Worm (Caenorhabditis elegans) whole organism, L1 larva: ENCODE measurements around the gene F55A11.11.

ENCODE experiments used
- C34B4.2 ChIP-seq: sonication (generic microtip); optimal IDR thresholded peaks from 2 replicates; lab custom pipeline; 2017; ENCODE audit warnings: mild to moderate bottlenecking, missing genetic modification characterization, missing compliant biosample characterization
- F16B12.6 ChIP-seq: fragments of 150-350 bp; optimal IDR thresholded peaks from 2 replicates; lab custom pipeline; 2014; ENCODE audit warnings: missing biosample characterization, missing genetic modification characterization
- Y116A8C.19 ChIP-seq: sonication (generic microtip); optimal IDR thresholded peaks from 2 replicates; lab custom pipeline; 2016; ENCODE audit warnings: missing compliant biosample characterization, missing genetic modification characterization, borderline replicate concordance
- aha-1 ChIP-seq: fragments of 150-350 bp; optimal IDR thresholded peaks from 2 replicates; lab custom pipeline; 2014; ENCODE audit warnings: missing biosample characterization, missing genetic modification characterization
- ama-1 ChIP-seq: fragments of 150-350 bp; optimal IDR thresholded peaks from 2 replicates; lab custom pipeline; 2014
- ceh-88 ChIP-seq: fragments of 200-800 bp; sonication (Bioruptor generic); IDR thresholded peaks from 2 replicates; pipeline ENCODE4 v1.3.6; 2022; ENCODE audit warnings: missing genetic modification characterization, missing compliant biosample characterization
- dsc-1 ChIP-seq: sonication (generic microtip); optimal IDR thresholded peaks from 2 replicates; lab custom pipeline; 2016; ENCODE audit warnings: mild to moderate bottlenecking, missing genetic modification characterization, missing compliant biosample characterization
- efl-1 ChIP-seq, 4 experiments: fragments of 150-350 bp; optimal IDR thresholded peaks in 3 of 4; peaks in 1 of 4; 1 replicate in 1 of 4; 2 replicates in 3 of 4; lab custom pipeline; 2014; ENCODE audit warnings: missing biosample characterization in 2 of 4, missing genetic modification characterization in 2 of 4, missing genetic modification reagents in 2 of 4
- ets-5 ChIP-seq: fragments of 200-800 bp; sonication (Bioruptor generic); IDR thresholded peaks from 2 replicates; pipeline ENCODE4 v1.3.6; 2022; ENCODE audit warnings: missing genetic modification characterization, missing compliant biosample characterization
- fkh-4 ChIP-seq: sonication (generic microtip); optimal IDR thresholded peaks from 2 replicates; lab custom pipeline; 2016; ENCODE audit warnings: missing compliant biosample characterization, missing genetic modification characterization, borderline replicate concordance
- hlh-17 ChIP-seq: fragments of 200-800 bp; sonication (Bioruptor generic); optimal IDR thresholded peaks from 2 replicates; lab custom pipeline; 2018; ENCODE audit warnings: missing genetic modification characterization, mild to moderate bottlenecking, missing compliant biosample characterization, moderate library complexity, borderline replicate concordance
- irx-1 ChIP-seq: sonication (generic microtip); optimal IDR thresholded peaks from 2 replicates; lab custom pipeline; 2016; ENCODE audit warnings: missing genetic modification characterization, missing compliant biosample characterization
- lin-14 ChIP-seq: fragments of 200-800 bp; sonication (Bioruptor generic); optimal IDR thresholded peaks from 2 replicates; lab custom pipeline; 2018; ENCODE audit warnings: mild to moderate bottlenecking, missing genetic modification characterization, moderate library complexity, missing compliant biosample characterization
- lin-15B ChIP-seq: fragments of 150-350 bp; sonication (generic microtip); optimal IDR thresholded peaks from 3 replicates; lab custom pipeline; 2014; ENCODE audit warnings: missing biosample characterization, missing genetic modification characterization
- lin-35 ChIP-seq, 2 experiments: fragments of 150-350 bp; optimal IDR thresholded peaks; 2 replicates each; lab custom pipeline; 2014; ENCODE audit warnings: missing biosample characterization in 2 of 2, missing genetic modification characterization in 2 of 2, missing genetic modification reagents in 2 of 2
- lsy-2 ChIP-seq, 2 experiments: fragments of 150-350 bp; optimal IDR thresholded peaks; 2 replicates each; lab custom pipeline; 2014; ENCODE audit warnings: missing biosample characterization in 2 of 2, missing genetic modification characterization in 2 of 2
- mep-1 ChIP-seq: fragments of 150-350 bp; optimal IDR thresholded peaks from 2 replicates; lab custom pipeline; 2014; ENCODE audit warnings: missing biosample characterization, missing genetic modification characterization
- nhr-19 ChIP-seq: fragments of 200-800 bp; sonication (Bioruptor generic); conservative IDR thresholded peaks from 2 replicates; pipeline ENCODE4 v1.3.6; 2022; ENCODE audit warnings: missing genetic modification characterization, missing compliant biosample characterization
- nhr-47 ChIP-seq: sonication (generic microtip); optimal IDR thresholded peaks from 2 replicates; lab custom pipeline; 2016; ENCODE audit warnings: mild to moderate bottlenecking, missing genetic modification characterization, moderate library complexity, missing compliant biosample characterization
- nhr-71 ChIP-seq: sonication (generic microtip); optimal IDR thresholded peaks from 2 replicates; lab custom pipeline; 2016; ENCODE audit warnings: mild to moderate bottlenecking, missing genetic modification characterization, moderate library complexity, missing compliant biosample characterization
- nhr-85 ChIP-seq: sonication (generic microtip); peaks from one replicate; lab custom pipeline; 2016; ENCODE audit warnings: missing genetic modification characterization, inconsistent platforms, missing compliant biosample characterization
- nhr-90 ChIP-seq: sonication (generic microtip); optimal IDR thresholded peaks from 2 replicates; lab custom pipeline; 2016; ENCODE audit warnings: mild to moderate bottlenecking, missing genetic modification characterization, missing compliant biosample characterization; ENCODE audit not compliant: poor library complexity
- pag-3 ChIP-seq: sonication (generic microtip); optimal IDR thresholded peaks from 2 replicates; lab custom pipeline; 2017; ENCODE audit warnings: missing genetic modification characterization, mild to moderate bottlenecking, missing compliant biosample characterization, antibody characterized with exemption, borderline replicate concordance; ENCODE audit not compliant: insufficient read depth
- pax-3 ChIP-seq: fragments of 200-800 bp; sonication (Bioruptor generic); optimal IDR thresholded peaks from 2 replicates; lab custom pipeline; 2018; ENCODE audit warnings: mild to moderate bottlenecking, missing genetic modification characterization, moderate library complexity, missing compliant biosample characterization
- sox-4 ChIP-seq: sonication (generic microtip); optimal IDR thresholded peaks from 2 replicates; lab custom pipeline; 2016; ENCODE audit warnings: missing genetic modification characterization, missing compliant biosample characterization
- unc-86 ChIP-seq: sonication (generic microtip); optimal IDR thresholded peaks from 2 replicates; lab custom pipeline; 2016; ENCODE audit warnings: missing genetic modification characterization, missing compliant biosample characterization
- unc-98 ChIP-seq: fragments of 200-800 bp; sonication (Bioruptor generic); IDR thresholded peaks from 2 replicates; pipeline ENCODE4 v1.3.6; 2022; ENCODE audit warnings: missing genetic modification characterization, missing compliant biosample characterization
- zip-4 ChIP-seq: fragments of 200-800 bp; sonication (Bioruptor generic); optimal IDR thresholded peaks from 2 replicates; lab custom pipeline; 2018; ENCODE audit warnings: mild to moderate bottlenecking, missing genetic modification characterization, moderate library complexity, missing compliant biosample characterization
- ztf-4 ChIP-seq: fragments of 150-350 bp; optimal IDR thresholded peaks from 2 replicates; lab custom pipeline; 2014; ENCODE audit warnings: missing biosample characterization, missing genetic modification characterization

Gene F55A11.11

DNA sequence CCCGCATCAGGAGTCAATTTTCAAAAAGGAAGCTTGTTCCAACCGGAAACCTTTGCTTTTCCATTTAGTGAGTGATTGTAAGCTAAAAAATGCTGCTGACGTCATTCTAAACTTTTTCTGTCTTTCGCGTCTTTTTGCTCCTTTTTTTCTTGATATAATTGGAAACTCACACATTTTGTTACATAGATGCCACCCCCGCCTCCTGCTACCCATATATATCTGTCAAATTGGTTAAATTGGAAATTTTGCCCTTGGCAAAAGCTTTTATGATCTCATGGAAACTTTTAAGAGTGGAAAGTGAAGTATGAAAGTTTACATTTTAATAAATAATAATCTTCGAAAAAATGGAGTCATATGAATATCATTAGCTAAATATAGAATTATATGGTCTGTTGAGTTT, 27.0 kb downstream of the F55A11.11 start:
- TF ChIP-seq efl-1 (optimal IDR thresholded peaks at IDR 0.05; lab: Kevin White, UChicago): no peak
- peak in 1 of 2 experiments; percentile 80 for TF ChIP-seq efl-1 (GFP tag; optimal IDR thresholded peaks at IDR 0.05 in 1 of 2; lab: Kevin White, UChicago)
- peak; percentile 67 for TF ChIP-seq lin-14
- TF ChIP-seq Y116A8C.19 (tag; lab: Kevin White, UChicago): no peak
- TF ChIP-seq unc-86: peak; percentile 2
- TF ChIP-seq irx-1 (tag; lab: Kevin White, UChicago): peak; percentile 9

DNA sequence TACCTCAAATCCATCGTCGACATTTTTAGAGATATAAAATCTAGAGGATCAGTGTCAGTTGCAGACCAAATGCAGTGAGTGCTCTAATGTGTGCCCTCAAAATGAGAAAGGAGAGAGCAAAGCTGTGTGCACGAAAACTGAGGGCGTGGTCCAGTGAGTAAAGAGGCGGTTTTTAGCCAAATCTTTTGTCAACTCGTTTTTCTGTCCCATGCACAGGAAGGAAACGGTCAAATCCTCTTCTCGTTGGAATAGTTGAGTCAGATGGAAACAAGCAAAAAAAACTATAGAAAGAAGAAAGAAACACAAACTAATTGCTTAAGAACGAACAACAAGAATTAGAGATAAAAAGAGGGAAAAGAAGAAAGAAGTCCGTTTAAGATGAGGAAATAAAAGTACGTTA, 29.0 kb downstream of the F55A11.11 start, which contains the start of gene D2023.3:
Gene D2023.3 (minus strand): TSS at position 101 of the 400 bp plus-strand sequence.
- peak; percentile 22 for TF ChIP-seq unc-86
- TF ChIP-seq lin-14: peak; percentile 41
- no peak for TF ChIP-seq lin-15B (tag; lab: Kevin White, UChicago)

DNA sequence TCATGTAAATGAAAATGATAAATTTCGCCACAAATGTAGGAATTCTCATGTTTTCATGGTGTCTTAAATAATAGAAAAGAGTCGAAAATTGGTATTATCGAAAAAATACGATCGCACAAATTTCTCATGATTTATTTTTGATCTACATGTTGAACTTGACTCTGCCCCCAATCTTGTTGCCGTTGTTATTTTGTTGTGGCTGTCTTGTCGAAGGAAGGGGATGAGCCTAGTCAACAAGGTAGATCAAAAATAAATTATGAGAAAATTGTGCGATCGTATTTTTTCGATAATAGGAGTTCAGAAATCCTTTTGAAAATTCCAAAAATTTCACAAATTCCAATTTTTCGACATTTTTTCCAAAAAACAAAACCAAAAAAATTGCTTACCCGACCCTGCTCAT, 32.6 kb downstream of the F55A11.11 start:
- no peak for TF ChIP-seq zip-4 (GFP tag; lab: Kevin White, UChicago)

DNA sequence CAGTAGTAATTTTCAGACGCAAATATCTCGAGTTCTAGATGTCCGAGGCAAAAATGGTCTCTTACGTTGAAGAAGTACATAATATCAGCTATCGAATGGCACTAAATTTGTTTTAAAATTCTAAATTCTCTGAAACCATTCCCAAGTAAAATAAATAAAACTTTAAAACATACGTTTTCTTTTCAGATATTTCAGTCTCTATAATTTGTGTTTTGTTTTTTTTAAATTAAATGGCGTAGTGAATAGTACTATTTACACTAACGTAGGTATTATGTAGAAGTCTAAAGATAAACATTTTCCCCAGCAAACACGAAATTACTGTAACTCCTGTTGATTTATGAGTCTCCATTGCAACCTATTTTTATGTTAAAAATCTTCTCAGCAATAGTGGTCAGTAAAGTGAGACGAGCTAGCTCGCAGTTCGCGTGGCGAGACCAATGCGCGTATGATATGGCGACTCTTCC, 34.3 kb downstream of the F55A11.11 start:
- TF ChIP-seq mep-1 (tag; lab: Kevin White, UChicago): no peak
- no peak for TF ChIP-seq unc-98 (GFP tag; lab: Robert Waterston, UW)
- TF ChIP-seq nhr-19 (GFP tag; lab: Robert Waterston, UW): peak; percentile 44
- TF ChIP-seq nhr-47 (tag; lab: Kevin White, UChicago): peak; percentile 2
- TF ChIP-seq nhr-71 (tag; lab: Kevin White, UChicago): peak; percentile 19
- no peak for TF ChIP-seq ets-5 (GFP tag; lab: Robert Waterston, UW)
- TF ChIP-seq ceh-88: peak; percentile 46; the same call in 1 of the 2 replicates
- TF ChIP-seq fkh-4 (tag; lab: Kevin White, UChicago): no peak
- peak in 1 of 2 experiments; percentile 4 for TF ChIP-seq lsy-2 (tag; optimal IDR thresholded peaks at IDR 0.05; lab: Kevin White, UChicago)
- no peak for TF ChIP-seq efl-1 (optimal IDR thresholded peaks at IDR 0.05; lab: Kevin White, UChicago)
- peak in 1 of 2 experiments; percentile 79 for TF ChIP-seq efl-1 (GFP tag; optimal IDR thresholded peaks at IDR 0.05 in 1 of 2; lab: Kevin White, UChicago)

DNA sequence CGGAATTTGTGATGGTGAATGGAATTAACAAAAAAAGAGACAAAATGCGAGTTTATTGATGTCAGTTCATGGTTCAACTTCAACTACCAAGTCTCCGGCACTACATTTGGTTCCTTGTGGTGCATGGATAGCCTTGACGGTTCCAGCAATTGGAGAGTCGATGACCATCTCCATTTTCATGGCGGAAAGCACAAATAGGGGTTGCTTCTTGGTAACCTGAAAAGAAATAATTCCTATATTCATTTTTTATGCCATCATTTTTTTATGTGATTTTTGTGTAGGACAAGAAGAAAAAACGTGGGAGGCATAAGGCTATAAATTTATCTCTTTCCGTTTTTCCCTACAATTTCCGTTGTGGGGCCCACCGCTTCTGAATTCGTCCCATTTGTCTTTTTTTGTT, 35.1 kb downstream of the F55A11.11 start:
- no peak for TF ChIP-seq efl-1 (optimal IDR thresholded peaks at IDR 0.05; lab: Kevin White, UChicago)
- peak in 1 of 2 experiments; percentile 65 for TF ChIP-seq efl-1 (GFP tag; optimal IDR thresholded peaks at IDR 0.05 in 1 of 2; lab: Kevin White, UChicago)
- TF ChIP-seq ztf-4 (tag; lab: Kevin White, UChicago): no peak
- TF ChIP-seq nhr-85 (tag; lab: Kevin White, UChicago): peak; percentile 70

DNA sequence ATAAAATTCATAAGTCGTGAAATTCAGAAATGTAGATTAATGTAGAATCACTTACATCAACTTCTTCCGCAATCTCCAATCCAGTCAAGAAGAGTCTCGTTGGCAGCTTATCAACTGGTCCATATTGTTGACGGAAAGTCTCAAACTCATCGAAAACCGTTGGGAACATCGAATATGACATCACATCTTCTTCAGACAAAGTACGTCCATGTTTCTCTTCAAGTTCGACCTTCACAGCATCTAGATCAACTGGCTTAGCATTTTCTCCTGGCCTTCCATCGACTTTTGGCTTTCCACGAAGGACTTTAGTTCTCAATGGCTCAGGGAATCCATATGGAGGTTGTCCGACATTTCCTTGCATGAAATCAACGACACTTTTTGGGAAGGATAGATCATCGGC, 35.8 kb downstream of the F55A11.11 start:
- TF ChIP-seq pax-3: no peak
- TF ChIP-seq ama-1 (lab: Kevin White, UChicago): peak; percentile 76
- no peak for TF ChIP-seq efl-1 (optimal IDR thresholded peaks at IDR 0.05; lab: Kevin White, UChicago)
- TF ChIP-seq efl-1 (GFP tag; optimal IDR thresholded peaks at IDR 0.05 in 1 of 2; lab: Kevin White, UChicago): peak in 1 of 2 experiments; percentile 7
- TF ChIP-seq aha-1: no peak
- TF ChIP-seq nhr-90 (tag; lab: Kevin White, UChicago): no peak
- TF ChIP-seq lsy-2 (tag; optimal IDR thresholded peaks at IDR 0.05; lab: Kevin White, UChicago): no peak

DNA sequence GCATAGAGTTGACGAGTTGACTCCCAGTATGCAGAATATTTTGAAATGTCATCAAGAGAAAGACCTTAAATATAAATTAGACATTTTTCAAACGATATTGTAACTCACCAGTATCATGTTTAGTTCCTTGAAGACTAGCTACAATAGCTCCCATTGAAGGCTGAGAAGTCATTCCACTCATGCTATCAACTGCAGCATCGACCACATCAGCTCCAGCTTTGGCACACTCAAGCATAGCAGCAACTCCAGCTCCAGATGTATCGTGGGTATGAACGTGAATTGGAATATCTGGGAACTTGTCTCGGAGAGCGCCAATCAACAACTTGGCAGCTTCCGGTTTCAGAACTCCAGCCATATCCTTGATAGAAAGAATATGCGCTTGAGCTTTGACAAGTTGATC, 36.5 kb downstream of the F55A11.11 start:
- TF ChIP-seq mep-1 (tag; lab: Kevin White, UChicago): no peak
- no peak for TF ChIP-seq efl-1 (optimal IDR thresholded peaks at IDR 0.05; lab: Kevin White, UChicago)
- TF ChIP-seq efl-1 (GFP tag; optimal IDR thresholded peaks at IDR 0.05 in 1 of 2; lab: Kevin White, UChicago): peak in 1 of 2 experiments; percentile 65
- TF ChIP-seq, all 84 proteins: peak for 1

DNA sequence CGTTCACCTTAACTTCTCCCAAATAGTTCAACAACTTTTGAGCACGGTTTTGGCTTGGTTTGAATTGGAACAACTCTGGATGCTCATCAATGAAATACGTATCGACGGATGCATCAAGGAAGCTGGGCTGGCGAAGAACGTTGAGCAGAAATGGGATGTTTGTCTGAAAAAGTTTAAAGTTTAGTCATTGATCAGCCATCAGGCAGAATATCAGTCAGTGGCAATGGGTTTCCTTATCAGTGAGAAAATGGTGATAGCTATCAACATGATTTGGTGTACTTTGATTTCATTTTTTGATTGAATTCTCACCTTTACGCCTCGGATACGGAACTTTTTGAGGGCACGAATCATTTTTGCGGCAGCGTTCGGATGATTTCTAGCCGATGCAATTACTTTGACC, 37.6 kb downstream of the F55A11.11 start:
- TF ChIP-seq nhr-71 (tag; lab: Kevin White, UChicago): peak; percentile 1
- no peak for TF ChIP-seq ztf-4 (tag; lab: Kevin White, UChicago)
- TF ChIP-seq dsc-1: no peak
- peak in 1 of 2 experiments; percentile 3 for TF ChIP-seq lin-35 (GFP tag; optimal IDR thresholded peaks at IDR 0.05; lab: Kevin White, UChicago)
- no peak for TF ChIP-seq pag-3 (tag; lab: Kevin White, UChicago)
- no peak for TF ChIP-seq sox-4 (tag; lab: Kevin White, UChicago)
- no peak for TF ChIP-seq F16B12.6
- TF ChIP-seq C34B4.2 (tag; lab: Kevin White, UChicago): no peak
- no peak for TF ChIP-seq hlh-17
- peak; percentile 2 for TF ChIP-seq ama-1 (lab: Kevin White, UChicago)
- peak; percentile 61 for TF ChIP-seq nhr-85 (tag; lab: Kevin White, UChicago)
